Fruit fly (Drosophila melanogaster) whole organism, embryonic: ENCODE measurements around the gene Sik2.

ENCODE experiments used
- ATbp ChIP-seq: fragments of 200-800 bp; sonication (Bioruptor generic); optimal IDR thresholded peaks from 2 replicates; lab custom pipeline; 2017; ENCODE audit warnings: missing biosample characterization, mild to moderate bottlenecking, missing genetic modification characterization, missing genetic modification reagents
- Abd-B ChIP-seq: fragments of 200-800 bp; sonication (Bioruptor generic); optimal IDR thresholded peaks from 2 replicates; lab custom pipeline; 2018; ENCODE audit warnings: missing biosample characterization, mild to moderate bottlenecking, missing genetic modification characterization, moderate library complexity
- Ada2b ChIP-seq: fragments of 200-800 bp; sonication (Bioruptor generic); IDR thresholded peaks from 2 replicates; pipeline ENCODE4 v1.3.6; 2022; ENCODE audit warnings: missing biosample characterization, missing genetic modification characterization
- B-H2 ChIP-seq: fragments of 200-800 bp; sonication (Bioruptor generic); optimal IDR thresholded peaks from 2 replicates; lab custom pipeline; 2018; ENCODE audit warnings: missing biosample characterization, mild to moderate bottlenecking, missing genetic modification characterization
- CG11560 ChIP-seq: fragments of 200-800 bp; sonication (Bioruptor generic); IDR thresholded peaks from 3 replicates; pipeline ENCODE4 v1.3.6; 2022; ENCODE audit warnings: missing biosample characterization, missing genetic modification characterization
- CG1233 ChIP-seq: fragments of 200-800 bp; sonication (Bioruptor generic); optimal IDR thresholded peaks from 4 replicates; lab custom pipeline; 2018; ENCODE audit warnings: missing biosample characterization, mild to moderate bottlenecking, missing genetic modification characterization
- CG13287 ChIP-seq: fragments of 200-800 bp; sonication (Bioruptor generic); IDR thresholded peaks from 2 replicates; pipeline ENCODE4 v1.3.6; 2022; ENCODE audit warnings: missing biosample characterization, missing genetic modification characterization; ENCODE audit not compliant: partially characterized antibody
- CG3065 ChIP-seq: fragments of 200-800 bp; sonication (Bioruptor generic); optimal IDR thresholded peaks from 2 replicates; lab custom pipeline; 2016; ENCODE audit warnings: missing biosample characterization, missing genetic modification characterization
- CG34376 ChIP-seq: fragments of 200-800 bp; sonication (Bioruptor generic); optimal IDR thresholded peaks from 2 replicates; lab custom pipeline; 2018; ENCODE audit warnings: missing biosample characterization, mild to moderate bottlenecking, missing genetic modification characterization
- CG34422 ChIP-seq: fragments of 200-800 bp; sonication (Bioruptor generic); IDR thresholded peaks from 3 replicates; pipeline ENCODE4 v1.3.6; 2022; ENCODE audit warnings: missing biosample characterization, missing genetic modification characterization
- CG6683 ChIP-seq: fragments of 200-800 bp; sonication (Bioruptor generic); optimal IDR thresholded peaks from 2 replicates; lab custom pipeline; 2017; ENCODE audit warnings: missing biosample characterization, mild to moderate bottlenecking, missing genetic modification characterization, missing genetic modification reagents
- CG7556 ChIP-seq: fragments of 200-800 bp; sonication (Bioruptor generic); optimal IDR thresholded peaks from 2 replicates; lab custom pipeline; 2017; ENCODE audit warnings: missing biosample characterization, mild to moderate bottlenecking, missing genetic modification characterization
- CG8359 ChIP-seq: fragments of 200-800 bp; sonication (Bioruptor generic); optimal IDR thresholded peaks from 2 replicates; lab custom pipeline; 2017; ENCODE audit warnings: missing biosample characterization, mild to moderate bottlenecking, missing genetic modification characterization, borderline replicate concordance
- CkIIα-i1 ChIP-seq: fragments of 200-800 bp; sonication (Bioruptor generic); IDR thresholded peaks from 2 replicates; pipeline ENCODE4 v1.3.6; 2022; ENCODE audit warnings: missing biosample characterization, missing genetic modification characterization
- CrebB ChIP-seq: fragments of 200-800 bp; sonication (Bioruptor generic); optimal IDR thresholded peaks from 3 replicates; lab custom pipeline; 2018; ENCODE audit warnings: missing biosample characterization, mild to moderate bottlenecking, missing genetic modification characterization
- E2f1 ChIP-seq: fragments of 200-800 bp; sonication (Bioruptor generic); IDR thresholded peaks from 2 replicates; pipeline ENCODE4 v1.3.6; 2022; ENCODE audit warnings: missing biosample characterization, missing genetic modification characterization
- Eip74EF ChIP-seq, 2 experiments: fragments of 200-800 bp in 1 of 2; fragments of >200 bp in 1 of 2; sonication (Bioruptor generic) in 1 of 2; optimal IDR thresholded peaks; 2 replicates each; lab custom pipeline; 2017 to 2019; ENCODE audit warnings: missing biosample characterization in 2 of 2, missing genetic modification characterization in 2 of 2, mild to moderate bottlenecking in 1 of 2, moderate library complexity in 1 of 2
- H15 ChIP-seq: fragments of 200-800 bp; sonication (Bioruptor generic); IDR thresholded peaks from 3 replicates; pipeline ENCODE4 v1.3.6; 2022; ENCODE audit warnings: missing biosample characterization, missing genetic modification characterization
- HHEX ChIP-seq: fragments of 200-800 bp; sonication (Bioruptor generic); optimal IDR thresholded peaks from 3 replicates; lab custom pipeline; 2017; ENCODE audit warnings: missing biosample characterization, mild to moderate bottlenecking, missing genetic modification characterization, missing genetic modification reagents
- Hr78 ChIP-seq, 2 experiments: fragments of 200-800 bp in 1 of 2; fragments of >200 bp in 1 of 2; sonication (Bioruptor generic) in 1 of 2; optimal IDR thresholded peaks; 2 replicates each; lab custom pipeline; 2017 to 2019; ENCODE audit warnings: missing biosample characterization in 2 of 2, missing genetic modification characterization in 2 of 2, mild to moderate bottlenecking in 1 of 2, moderate library complexity in 1 of 2
- MESR4 ChIP-seq: fragments of 200-800 bp; sonication (Bioruptor generic); optimal IDR thresholded peaks from 2 replicates; lab custom pipeline; 2018; ENCODE audit warnings: missing biosample characterization, mild to moderate bottlenecking, missing genetic modification characterization, moderate library complexity
- Med ChIP-seq: fragments of 200-800 bp; sonication (Bioruptor generic); peaks from one replicate; lab custom pipeline; 2016; ENCODE audit warnings: missing biosample characterization, missing genetic modification characterization, mild to moderate bottlenecking, inconsistent platforms, moderate library complexity
- Meics ChIP-seq: fragments of 200-800 bp; sonication (Bioruptor generic); optimal IDR thresholded peaks from 2 replicates; lab custom pipeline; 2017; ENCODE audit warnings: missing biosample characterization, mild to moderate bottlenecking, missing genetic modification characterization
- Scr ChIP-seq: fragments of 200-800 bp; sonication (Bioruptor generic); IDR thresholded peaks from 2 replicates; pipeline ENCODE4 v1.3.6; 2022; ENCODE audit warnings: missing biosample characterization, missing genetic modification characterization; ENCODE audit not compliant: partially characterized antibody
- ara ChIP-seq: fragments of 200-800 bp; sonication (Bioruptor generic); IDR thresholded peaks from 2 replicates; pipeline ENCODE4 v1.3.6; 2022; ENCODE audit warnings: missing biosample characterization, missing genetic modification characterization
- ash1 ChIP-seq: fragments of 200-800 bp; sonication (Bioruptor generic); optimal IDR thresholded peaks from 2 replicates; lab custom pipeline; 2018; ENCODE audit warnings: missing biosample characterization, mild to moderate bottlenecking, missing genetic modification characterization
- ato ChIP-seq: fragments of 200-800 bp; sonication (Bioruptor generic); IDR thresholded peaks from 2 replicates; pipeline ENCODE4 v1.3.6; 2022; ENCODE audit warnings: missing biosample characterization, missing genetic modification characterization; ENCODE audit not compliant: partially characterized antibody
- bbx ChIP-seq: fragments of 200-800 bp; sonication (Bioruptor generic); IDR thresholded peaks from 2 replicates; pipeline ENCODE4 v1.3.6; 2022; ENCODE audit warnings: missing biosample characterization, missing genetic modification characterization; ENCODE audit not compliant: partially characterized antibody
- bigmax ChIP-seq: fragments of 200-800 bp; sonication (Bioruptor generic); optimal IDR thresholded peaks from 2 replicates; lab custom pipeline; 2018; ENCODE audit warnings: missing biosample characterization, mild to moderate bottlenecking, missing genetic modification characterization
- cato ChIP-seq: fragments of 200-800 bp; sonication (Bioruptor generic); optimal IDR thresholded peaks from 2 replicates; lab custom pipeline; 2016; ENCODE audit warnings: missing biosample characterization, missing genetic modification characterization, borderline replicate concordance
- crc ChIP-seq: fragments of 200-800 bp; sonication (Bioruptor generic); optimal IDR thresholded peaks from 2 replicates; lab custom pipeline; 2016; ENCODE audit warnings: missing biosample characterization, missing genetic modification characterization
- croc ChIP-seq: fragments of 200-800 bp; sonication (Bioruptor generic); conservative IDR thresholded peaks from 3 replicates; pipeline ENCODE4 v1.3.6; 2022; ENCODE audit warnings: missing biosample characterization, missing genetic modification characterization
- disco-r ChIP-seq: fragments of 200-800 bp; sonication (Bioruptor generic); optimal IDR thresholded peaks from 2 replicates; lab custom pipeline; 2016; ENCODE audit warnings: missing biosample characterization, missing genetic modification characterization
- dmrt99B ChIP-seq: fragments of 200-800 bp; sonication (Bioruptor generic); optimal IDR thresholded peaks from 2 replicates; lab custom pipeline; 2018; ENCODE audit warnings: missing biosample characterization, mild to moderate bottlenecking, missing genetic modification characterization, moderate library complexity
- en ChIP-seq: fragments of 200-800 bp; sonication (Bioruptor generic); optimal IDR thresholded peaks from 2 replicates; lab custom pipeline; 2016; ENCODE audit warnings: missing biosample characterization, missing genetic modification characterization
- gce ChIP-seq: fragments of 200-800 bp; sonication (Bioruptor generic); IDR thresholded peaks from 3 replicates; pipeline ENCODE4 v1.3.6; 2022; ENCODE audit warnings: missing biosample characterization, missing genetic modification characterization
- grau ChIP-seq: fragments of 200-800 bp; optimal IDR thresholded peaks from 3 replicates; lab custom pipeline; 2019; ENCODE audit warnings: missing biosample characterization, mild to moderate bottlenecking, missing genetic modification characterization, moderate library complexity
- her ChIP-seq: fragments of 200-800 bp; sonication (Bioruptor generic); optimal IDR thresholded peaks from 2 replicates; lab custom pipeline; 2016; ENCODE audit warnings: missing biosample characterization, missing genetic modification characterization
- lab ChIP-seq: fragments of 200-800 bp; sonication (Bioruptor generic); optimal IDR thresholded peaks from 3 replicates; lab custom pipeline; 2017; ENCODE audit warnings: missing biosample characterization, missing genetic modification characterization, mild to moderate bottlenecking, moderate library complexity, missing genetic modification reagents
- lmd ChIP-seq: fragments of 200-800 bp; sonication (Bioruptor generic); IDR thresholded peaks from 2 replicates; pipeline ENCODE4 v1.3.6; 2022; ENCODE audit warnings: missing biosample characterization, missing genetic modification characterization
- org-1 ChIP-seq: fragments of 200-800 bp; sonication (Bioruptor generic); optimal IDR thresholded peaks from 2 replicates; lab custom pipeline; 2017; ENCODE audit warnings: missing biosample characterization, missing genetic modification characterization
- sd ChIP-seq: fragments of 200-800 bp; sonication (Bioruptor generic); optimal IDR thresholded peaks from 3 replicates; lab custom pipeline; 2018; ENCODE audit warnings: missing biosample characterization, mild to moderate bottlenecking, missing genetic modification characterization, moderate library complexity
- sens-2 ChIP-seq: fragments of 200-800 bp; sonication (Bioruptor generic); IDR thresholded peaks from 2 replicates; pipeline ENCODE4 v1.3.6; 2022; ENCODE audit warnings: missing biosample characterization, missing genetic modification characterization
- sqz ChIP-seq: fragments of 200-800 bp; sonication (Bioruptor generic); optimal IDR thresholded peaks from 3 replicates; lab custom pipeline; 2018; ENCODE audit warnings: missing biosample characterization, mild to moderate bottlenecking, missing genetic modification characterization
- tll ChIP-seq, 2 experiments: fragments of 200-800 bp in 1 of 2; fragments of >200 bp in 1 of 2; sonication (Bioruptor generic) in 1 of 2; optimal IDR thresholded peaks; 2 replicates each; lab custom pipeline; 2017 to 2019; ENCODE audit warnings: missing biosample characterization in 2 of 2, missing genetic modification characterization in 2 of 2, mild to moderate bottlenecking in 1 of 2, moderate library complexity in 1 of 2
- twi ChIP-seq: fragments of 200-800 bp; optimal IDR thresholded peaks from 2 replicates; lab custom pipeline; 2019; ENCODE audit warnings: missing biosample characterization, mild to moderate bottlenecking, missing genetic modification characterization, moderate library complexity
- unc-4 ChIP-seq: fragments of 200-800 bp; sonication (Bioruptor generic); IDR thresholded peaks from 2 replicates; pipeline ENCODE4 v1.3.6; 2022; ENCODE audit warnings: missing biosample characterization, missing genetic modification characterization; ENCODE audit not compliant: partially characterized antibody
- vfl ChIP-seq: fragments of 200-800 bp; sonication (Bioruptor generic); optimal IDR thresholded peaks from 2 replicates; lab custom pipeline; 2016; ENCODE audit warnings: missing biosample characterization, missing genetic modification characterization
- vvl ChIP-seq: fragments of 200-800 bp; sonication (Bioruptor generic); IDR thresholded peaks from 2 replicates; pipeline ENCODE4 v1.3.6; 2022; ENCODE audit warnings: missing biosample characterization, missing genetic modification characterization

The Sik2 gene

DNA sequence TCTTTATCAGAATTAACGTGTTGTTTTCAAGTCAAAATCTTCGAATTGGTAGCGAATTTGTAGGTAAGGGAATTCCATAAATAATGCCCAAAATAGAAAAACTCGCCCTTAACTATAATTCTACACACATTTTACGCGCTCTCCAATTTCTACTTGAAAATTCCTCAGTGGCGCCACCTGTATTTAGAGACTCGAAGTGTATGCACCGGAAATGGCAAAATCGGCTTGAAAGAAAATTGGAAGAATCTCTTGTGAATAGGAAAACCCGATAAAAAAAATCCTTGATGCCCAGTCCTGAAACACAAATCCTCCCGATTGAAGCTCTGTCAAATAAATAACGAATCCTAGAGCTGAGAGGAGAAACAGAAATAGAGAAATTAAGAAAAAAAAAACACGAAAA is 55.9 kb downstream of the Sik2 start (continued):
- TF ChIP-seq ATbp (GFP tag; lab: Kevin White, UChicago) = peak; percentile 73
- TF ChIP-seq en (GFP tag; lab: Kevin White, UChicago) = peak; percentile 68
- TF ChIP-seq vfl = no peak
- TF ChIP-seq ara = peak; percentile 14; the same call in 1 of the 2 replicates
- TF ChIP-seq gce (GFP tag; lab: Robert Waterston, UW) = peak; percentile 79
- peak; percentile 81 for TF ChIP-seq lab
- peak; percentile 96 for TF ChIP-seq Med
- peak; percentile 34 for TF ChIP-seq CG8359 (GFP tag; lab: Kevin White, UChicago)
- no peak for TF ChIP-seq croc (GFP tag; lab: Robert Waterston, UW)
- peak; percentile 12 for TF ChIP-seq MESR4
- peak; percentile 70 for TF ChIP-seq HHEX (GFP tag; lab: Kevin White, UChicago)
- TF ChIP-seq cato (GFP tag; lab: Kevin White, UChicago) = peak; percentile 33
- TF ChIP-seq her = peak; percentile 74
- no peak for TF ChIP-seq CG7556
- TF ChIP-seq H15 (GFP tag; lab: Robert Waterston, UW) = 0 out of 3 replicates have a peak, but pooled peaks have one; percentile 30
- TF ChIP-seq org-1 (GFP tag; lab: Kevin White, UChicago) = no peak
- TF ChIP-seq unc-4 (GFP tag; lab: Robert Waterston, UW) = no peak
- TF ChIP-seq CG13287 (GFP tag; lab: Robert Waterston, UW) = 0 out of 2 replicates have a peak, but pooled peaks have one; percentile 7
- TF ChIP-seq sens-2 = no peak
- TF ChIP-seq lmd (GFP tag; lab: Robert Waterston, UW) = peak; percentile 40; the same call in 1 of the 2 replicates
- no peak for TF ChIP-seq tll (GFP tag; optimal IDR thresholded peaks at IDR 0.05; lab: Kevin White, UChicago)
- peak in 1 of 2 experiments; percentile 64 for TF ChIP-seq Eip74EF (GFP tag; optimal IDR thresholded peaks at IDR 0.05; lab: Kevin White, UChicago)
- TF ChIP-seq ash1 (GFP tag; lab: Kevin White, UChicago) = no peak
- TF ChIP-seq dmrt99B (tag; lab: Kevin White, UChicago) = peak; percentile 66
- TF ChIP-seq CG3065 (GFP tag; lab: Kevin White, UChicago) = peak; percentile 56
- peak; percentile 67 for TF ChIP-seq CG34376
- peak; percentile 53; the same call in 1 of the 2 replicates for TF ChIP-seq E2f1 (GFP tag; lab: Robert Waterston, UW)
- no peak for TF ChIP-seq Abd-B (GFP tag; lab: Kevin White, UChicago)
- TF ChIP-seq twi = peak; percentile 35
- TF ChIP-seq Ada2b (GFP tag; lab: Robert Waterston, UW) = peak; percentile 37; the same call in 1 of the 2 replicates
- TF ChIP-seq Meics (GFP tag; lab: Kevin White, UChicago) = peak; percentile 77
- peak; percentile 42 for TF ChIP-seq crc
- peak; percentile 75 for TF ChIP-seq B-H2
- TF ChIP-seq CrebB (tag; lab: Kevin White, UChicago) = peak; percentile 61
- peak; percentile 75 for TF ChIP-seq CG1233 (GFP tag; lab: Kevin White, UChicago)
- no peak for TF ChIP-seq ato (GFP tag; lab: Robert Waterston, UW)
- no peak for TF ChIP-seq CkIIα-i1 (GFP tag; lab: Robert Waterston, UW)
- peak; percentile 74 for TF ChIP-seq sqz (GFP tag; lab: Kevin White, UChicago)
- TF ChIP-seq Hr78 (GFP tag; optimal IDR thresholded peaks at IDR 0.05; lab: Kevin White, UChicago) = no peak
- TF ChIP-seq CG6683 (GFP tag; lab: Kevin White, UChicago) = peak; percentile 43
- peak; percentile 77; the same call in 2 of the 3 replicates for TF ChIP-seq CG34422 (GFP tag; lab: Robert Waterston, UW)
- no peak for TF ChIP-seq sd (tag; lab: Kevin White, UChicago)
- TF ChIP-seq Scr (GFP tag; lab: Robert Waterston, UW) = no peak
- TF ChIP-seq bbx (GFP tag; lab: Robert Waterston, UW) = peak; percentile 28; the same call in 1 of the 2 replicates
- TF ChIP-seq disco-r (GFP tag; lab: Kevin White, UChicago) = peak; percentile 35
- peak; percentile 57; the same call in 1 of the 2 replicates for TF ChIP-seq vvl (GFP tag; lab: Robert Waterston, UW)
- TF ChIP-seq bigmax (GFP tag; lab: Kevin White, UChicago) = peak; percentile 28
- peak; percentile 51 for TF ChIP-seq grau (tag; lab: Kevin White, UChicago)
- no peak for TF ChIP-seq CG11560
